Worm (Caenorhabditis elegans): ENCODE data around the gene T04C9.1.

The T04C9.1 gene

ce11 chrIII:6008989-6009610, 16.1 kb downstream of the T04C9.1 start, which contains the start of the genes gcna-1 and eftu-2 (continued):
- TF ChIP-seq lin-35 (GFP tag; optimal IDR thresholded peaks at IDR 0.05) (peak; percentile 78 to 87), nhr-20 (tag; optimal IDR thresholded peaks at IDR 0.05) (peak; percentile 64), xbp-1 (tag; optimal IDR thresholded peaks at IDR 0.05) (peak; percentile 60), vab-15 (tag; optimal IDR thresholded peaks at IDR 0.05) (no peak), aly-2 (tag; optimal IDR thresholded peaks at IDR 0.05) (no peak), unc-62 (GFP tag; optimal IDR thresholded peaks at IDR 0.05) (no peak), pqm-1 (tag; optimal IDR thresholded peaks at IDR 0.05) (no peak), efl-1 (optimal IDR thresholded peaks at IDR 0.05) (peak; percentile 58 to 84), efl-1 (GFP tag; optimal IDR thresholded peaks at IDR 0.05 in 1 of 2) (peak; percentile 87 to 98), lin-15B (tag; optimal IDR thresholded peaks at IDR 0.05) (no peak), sptf-1 (tag; optimal IDR thresholded peaks at IDR 0.05) (no peak), lin-14 (GFP tag; optimal IDR thresholded peaks at IDR 0.05) (peak; percentile 54), lin-39 (tag; optimal IDR thresholded peaks at IDR 0.05) (no peak), ceh-88 (GFP tag; IDR thresholded peaks at IDR 0.05) (no peak), nhr-237 (tag; optimal IDR thresholded peaks at IDR 0.05) (no peak), skn-1 (tag; optimal IDR thresholded peaks at IDR 0.05) (no peak), egl-13 (tag; optimal IDR thresholded peaks at IDR 0.05) (peak; percentile 61), nhr-47 (tag; optimal IDR thresholded peaks at IDR 0.05) (peak; percentile 72), rnt-1 (tag; optimal IDR thresholded peaks at IDR 0.05) (no peak), sup-37 (GFP tag; optimal IDR thresholded peaks at IDR 0.05) (no peak), fkh-10 (GFP tag; optimal IDR thresholded peaks at IDR 0.05) (no peak), nhr-28 (tag; optimal IDR thresholded peaks at IDR 0.05) (no peak), fkh-4 (tag; optimal IDR thresholded peaks at IDR 0.05; ENCODE audit: borderline replicate concordance) (no peak), C16A3.4 (tag; optimal IDR thresholded peaks at IDR 0.05) (peak; percentile 38), lsy-2 (tag; optimal IDR thresholded peaks at IDR 0.05) (peak; percentile 78 to 97), isw-1 (GFP tag; IDR thresholded peaks at IDR 0.05) (peak; percentile 47), unc-98 (GFP tag; IDR thresholded peaks at IDR 0.05) (no peak), dpl-1 (GFP tag; optimal IDR thresholded peaks at IDR 0.05) (peak; percentile 77 to 86 (median 80)), efl-3 (GFP tag; optimal IDR thresholded peaks at IDR 0.05) (no peak), snpc-4 (tag; optimal IDR thresholded peaks at IDR 0.05) (peak; percentile 31), C34B4.2 (tag; optimal IDR thresholded peaks at IDR 0.05) (no peak), C04F5.9 (tag; optimal IDR thresholded peaks at IDR 0.05) (no peak), ztf-4 (tag; optimal IDR thresholded peaks at IDR 0.05) (no peak), hlh-4 (tag; optimal IDR thresholded peaks at IDR 0.05) (no peak), ets-5 (GFP tag; IDR thresholded peaks at IDR 0.05) (no peak), tbx-2 (tag; optimal IDR thresholded peaks at IDR 0.05) (peak; percentile 66), mef-2 (tag; optimal IDR thresholded peaks at IDR 0.05) (no peak), ceh-63 (GFP tag; optimal IDR thresholded peaks at IDR 0.05) (no peak), sox-4 (tag; optimal IDR thresholded peaks at IDR 0.05) (no peak), unc-86 (tag; optimal IDR thresholded peaks at IDR 0.05) (peak; percentile 45), nhr-12 (tag; optimal IDR thresholded peaks at IDR 0.05) (no peak), nhr-71 (tag; optimal IDR thresholded peaks at IDR 0.05) (peak; percentile 77), unc-30 (tag; optimal IDR thresholded peaks at IDR 0.05) (no peak), blmp-1 (tag; optimal IDR thresholded peaks at IDR 0.05) (no peak), ztf-11 (tag; optimal IDR thresholded peaks at IDR 0.05) (no peak), zip-4 (GFP tag; optimal IDR thresholded peaks at IDR 0.05) (no peak)
